Worm (Caenorhabditis elegans): ENCODE data around the gene srbc-43.

The srbc-43 gene

DNA sequence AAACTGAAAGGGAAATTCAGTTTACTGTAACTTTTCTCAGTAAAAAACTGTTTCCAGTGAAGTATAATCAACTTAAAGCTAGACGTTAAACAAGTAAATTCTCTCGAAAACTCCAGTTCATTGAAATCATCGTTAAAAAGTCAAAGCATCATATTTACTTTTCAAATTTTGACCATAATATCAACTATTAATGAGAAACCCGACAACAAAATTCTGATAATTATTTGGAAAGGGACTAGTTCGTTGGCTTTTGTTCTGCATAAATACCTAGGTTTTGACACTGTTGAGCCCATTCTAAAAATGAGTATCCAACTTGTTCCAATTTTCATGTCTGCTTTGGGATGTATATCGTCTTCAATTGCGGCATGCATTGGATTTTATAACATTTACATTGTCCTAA is 15.9 kb upstream of the srbc-43 start, which contains the start of gene ZC443.7:
Gene ZC443.7 (plus strand): TSS at position 301 of the 400 bp plus-strand sequence.
- TF ChIP-seq scrt-1 (GFP tag; IDR thresholded peaks at IDR 0.05), result no peak
- no peak for TF ChIP-seq flt-1 (GFP tag; IDR thresholded peaks at IDR 0.05)
- TF ChIP-seq tra-4 (tag; optimal IDR thresholded peaks at IDR 0.05), result no peak
- TF ChIP-seq F13C5.2 (tag; optimal IDR thresholded peaks at IDR 0.05), result no peak
- TF ChIP-seq hnd-1 (tag; optimal IDR thresholded peaks at IDR 0.05), result no peak
- no peak for TF ChIP-seq hmg-4 (GFP tag; optimal IDR thresholded peaks at IDR 0.05)

DNA sequence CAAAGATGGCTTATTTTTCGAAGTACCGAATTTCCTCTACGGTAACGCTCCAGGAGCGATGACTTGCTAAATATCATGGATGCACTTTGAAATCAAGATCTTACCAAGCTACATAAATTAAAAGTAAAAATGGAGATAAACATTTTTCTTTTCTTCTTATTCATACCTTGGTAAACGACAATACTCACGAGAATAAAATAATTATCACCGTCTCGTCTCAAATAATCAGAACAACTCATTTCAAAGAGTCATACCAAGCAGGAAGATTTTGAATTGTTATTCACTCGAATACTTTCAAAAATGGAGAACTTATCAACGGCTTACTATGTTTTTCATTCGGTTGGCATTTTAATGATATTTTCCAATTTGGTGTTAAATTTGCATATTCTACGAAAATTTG is 13.0 kb upstream of the srbc-43 start, which contains the start of gene srbc-45:
Gene srbc-45 (plus strand): TSS at position 301 of the 400 bp plus-strand sequence.
- TF ChIP-seq hmg-4 (GFP tag; optimal IDR thresholded peaks at IDR 0.05), result no peak
- no peak for TF ChIP-seq hmbx-1 (tag; optimal IDR thresholded peaks at IDR 0.05)
- no peak for TF ChIP-seq tbx-37 (GFP tag; conservative IDR thresholded peaks at IDR 0.05)
- no peak for TF ChIP-seq scrt-1 (GFP tag; IDR thresholded peaks at IDR 0.05)
- TF ChIP-seq ceh-36 (tag; optimal IDR thresholded peaks at IDR 0.05), result no peak
- TF ChIP-seq pes-1 (GFP tag; IDR thresholded peaks at IDR 0.05), result no peak
- no peak for TF ChIP-seq F13C5.2 (tag; optimal IDR thresholded peaks at IDR 0.05)
- TF ChIP-seq ama-1 (optimal IDR thresholded peaks at IDR 0.05), result no peak
- TF ChIP-seq tra-4 (tag; optimal IDR thresholded peaks at IDR 0.05), result no peak
- TF ChIP-seq flt-1 (GFP tag; IDR thresholded peaks at IDR 0.05), result no peak
- no peak for TF ChIP-seq hnd-1 (tag; optimal IDR thresholded peaks at IDR 0.05)
- TF ChIP-seq B0310.2 (tag; optimal IDR thresholded peaks at IDR 0.05), result no peak

DNA sequence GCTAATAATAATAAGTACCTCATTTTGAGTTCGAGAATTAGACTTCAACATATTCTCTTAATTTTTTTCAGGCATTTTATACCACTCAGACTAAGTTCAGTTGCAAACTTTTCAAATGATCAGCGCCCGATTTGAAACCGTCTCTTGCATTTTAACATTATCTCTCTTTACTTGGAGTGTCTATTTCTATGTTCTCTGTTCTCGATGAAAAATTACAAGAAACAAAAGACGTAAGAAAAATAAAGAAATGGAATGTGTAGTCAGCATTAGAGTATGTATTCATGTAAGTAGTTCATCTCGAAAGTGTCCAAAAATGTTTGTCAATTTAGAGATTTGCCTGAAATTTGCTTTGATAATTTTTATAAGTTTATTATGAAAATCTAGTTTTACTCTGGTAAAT is 9.9 kb upstream of the srbc-43 start, which contains the start of gene ugt-3:
Gene ugt-3 (minus strand): TSS at position 101 of the 400 bp plus-strand sequence.
- TF ChIP-seq aly-1 (tag; optimal IDR thresholded peaks at IDR 0.05) (no peak), ets-7 (tag; optimal IDR thresholded peaks at IDR 0.05) (no peak), hmg-4 (GFP tag; optimal IDR thresholded peaks at IDR 0.05) (no peak), ama-1 (optimal IDR thresholded peaks at IDR 0.05) (no peak), tra-4 (tag; optimal IDR thresholded peaks at IDR 0.05) (no peak), tbx-11 (GFP tag; IDR thresholded peaks at IDR 0.05) (no peak), pes-1 (GFP tag; IDR thresholded peaks at IDR 0.05) (no peak), sea-1 (GFP tag; conservative IDR thresholded peaks at IDR 0.05) (no peak), hnd-1 (tag; optimal IDR thresholded peaks at IDR 0.05) (no peak), F13C5.2 (tag; optimal IDR thresholded peaks at IDR 0.05) (no peak), ceh-36 (tag; optimal IDR thresholded peaks at IDR 0.05) (no peak), tbx-37 (GFP tag; conservative IDR thresholded peaks at IDR 0.05) (no peak)

DNA sequence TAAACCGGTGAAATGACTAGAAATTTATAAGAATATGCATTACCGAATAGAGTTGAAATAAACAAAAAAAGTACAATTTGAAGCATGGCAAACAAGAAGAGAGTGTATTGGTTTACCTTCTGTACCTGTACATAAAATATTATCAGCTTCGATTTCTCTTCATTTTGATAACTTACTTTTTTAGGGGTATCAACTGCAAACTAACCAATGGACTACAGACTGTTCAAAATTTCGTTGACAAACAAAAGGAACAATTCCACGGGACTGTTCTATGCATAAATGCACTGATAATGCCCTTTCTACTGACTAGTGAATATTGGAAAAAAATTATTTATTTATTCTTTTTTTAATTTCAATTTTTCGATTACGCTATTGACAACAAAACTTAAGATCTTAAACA is 7.7 kb upstream of the srbc-43 start, which contains the start of gene ugt-6:
Gene ugt-6 (minus strand): TSS at position 233 of the 400 bp plus-strand sequence.
- TF ChIP-seq tbx-37 (GFP tag; conservative IDR thresholded peaks at IDR 0.05), result no peak
- no peak for TF ChIP-seq F13C5.2 (tag; optimal IDR thresholded peaks at IDR 0.05)
- no peak for TF ChIP-seq tbx-11 (GFP tag; IDR thresholded peaks at IDR 0.05)
- no peak for TF ChIP-seq flt-1 (GFP tag; IDR thresholded peaks at IDR 0.05)
- no peak for TF ChIP-seq hnd-1 (tag; optimal IDR thresholded peaks at IDR 0.05)
- TF ChIP-seq hmg-4 (GFP tag; optimal IDR thresholded peaks at IDR 0.05), result no peak
- TF ChIP-seq tra-4 (tag; optimal IDR thresholded peaks at IDR 0.05), result no peak
- TF ChIP-seq hmbx-1 (tag; optimal IDR thresholded peaks at IDR 0.05), result no peak
- TF ChIP-seq ceh-13 (GFP tag; optimal IDR thresholded peaks at IDR 0.05), result no peak
- TF ChIP-seq ama-1 (optimal IDR thresholded peaks at IDR 0.05), result no peak
- TF ChIP-seq scrt-1 (GFP tag; IDR thresholded peaks at IDR 0.05), result no peak
- TF ChIP-seq B0310.2 (tag; optimal IDR thresholded peaks at IDR 0.05), result no peak
- no peak for TF ChIP-seq ets-7 (tag; optimal IDR thresholded peaks at IDR 0.05)
- TF ChIP-seq sea-1 (GFP tag; conservative IDR thresholded peaks at IDR 0.05), result no peak

DNA sequence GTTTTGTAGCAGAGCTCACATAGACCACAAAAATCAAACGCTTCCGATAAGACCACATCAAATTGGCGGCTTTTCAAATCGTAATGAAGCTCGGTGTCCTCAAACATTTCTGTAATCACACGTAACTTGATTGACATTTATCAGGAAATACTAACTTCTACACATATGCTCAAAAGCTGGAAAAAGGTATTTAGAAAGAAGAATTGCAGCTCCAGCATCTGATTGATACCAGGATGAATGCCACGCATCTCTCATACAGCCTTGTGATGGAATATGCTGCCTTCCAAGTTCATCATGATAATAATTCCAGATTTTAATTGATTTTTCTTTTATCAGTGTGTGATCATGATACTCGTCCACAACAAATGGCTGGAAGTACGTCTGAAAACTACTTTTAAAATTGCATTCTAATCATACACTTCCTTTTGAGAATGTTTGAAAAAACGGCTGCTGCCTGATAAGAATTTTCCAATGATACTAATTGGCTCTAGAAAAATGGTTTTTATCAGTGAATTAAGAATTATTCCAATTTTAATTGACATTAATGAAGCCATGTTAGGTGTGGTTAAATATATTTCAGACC is 6.7 kb upstream of the srbc-43 start:
- TF ChIP-seq hnd-1 (tag; optimal IDR thresholded peaks at IDR 0.05) (no peak), ets-7 (tag; optimal IDR thresholded peaks at IDR 0.05) (no peak)

DNA sequence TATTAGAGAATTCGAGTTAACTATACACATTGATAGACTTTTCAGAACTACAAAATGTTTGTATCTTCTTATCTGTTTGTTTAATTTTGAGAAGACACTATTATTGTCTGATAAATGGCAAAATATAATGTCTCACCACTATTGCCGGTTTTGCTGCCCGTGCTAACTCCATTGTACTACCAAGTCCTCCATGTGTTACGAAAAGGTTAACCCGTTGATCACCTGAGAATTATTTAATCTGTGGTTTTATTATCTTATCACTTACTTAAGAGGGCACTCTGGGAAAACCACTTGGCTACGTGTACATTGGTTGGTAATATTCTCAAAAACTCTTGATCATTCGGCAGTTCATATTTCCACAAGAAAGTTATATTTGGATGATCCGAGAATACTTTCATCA is 5.6 kb upstream of the srbc-43 start:
- TF ChIP-seq ets-7 (tag; optimal IDR thresholded peaks at IDR 0.05), result no peak
- no peak for TF ChIP-seq ceh-13 (GFP tag; optimal IDR thresholded peaks at IDR 0.05)
- TF ChIP-seq hmg-4 (GFP tag; optimal IDR thresholded peaks at IDR 0.05), result no peak
- TF ChIP-seq B0310.2 (tag; optimal IDR thresholded peaks at IDR 0.05), result no peak
- no peak for TF ChIP-seq flt-1 (GFP tag; IDR thresholded peaks at IDR 0.05)
- no peak for TF ChIP-seq pes-1 (GFP tag; IDR thresholded peaks at IDR 0.05)
- no peak for TF ChIP-seq tra-4 (tag; optimal IDR thresholded peaks at IDR 0.05)
- TF ChIP-seq ceh-36 (tag; optimal IDR thresholded peaks at IDR 0.05), result no peak
- TF ChIP-seq aly-1 (tag; optimal IDR thresholded peaks at IDR 0.05), result no peak
- no peak for TF ChIP-seq F13C5.2 (tag; optimal IDR thresholded peaks at IDR 0.05)
- TF ChIP-seq tbx-37 (GFP tag; conservative IDR thresholded peaks at IDR 0.05), result no peak
- no peak for TF ChIP-seq scrt-1 (GFP tag; IDR thresholded peaks at IDR 0.05)
- no peak for TF ChIP-seq sea-1 (GFP tag; conservative IDR thresholded peaks at IDR 0.05)
- no peak for TF ChIP-seq ama-1 (optimal IDR thresholded peaks at IDR 0.05)
- no peak for TF ChIP-seq tbx-11 (GFP tag; IDR thresholded peaks at IDR 0.05)
- no peak for TF ChIP-seq hnd-1 (tag; optimal IDR thresholded peaks at IDR 0.05)
- no peak for TF ChIP-seq hmbx-1 (tag; optimal IDR thresholded peaks at IDR 0.05)

DNA sequence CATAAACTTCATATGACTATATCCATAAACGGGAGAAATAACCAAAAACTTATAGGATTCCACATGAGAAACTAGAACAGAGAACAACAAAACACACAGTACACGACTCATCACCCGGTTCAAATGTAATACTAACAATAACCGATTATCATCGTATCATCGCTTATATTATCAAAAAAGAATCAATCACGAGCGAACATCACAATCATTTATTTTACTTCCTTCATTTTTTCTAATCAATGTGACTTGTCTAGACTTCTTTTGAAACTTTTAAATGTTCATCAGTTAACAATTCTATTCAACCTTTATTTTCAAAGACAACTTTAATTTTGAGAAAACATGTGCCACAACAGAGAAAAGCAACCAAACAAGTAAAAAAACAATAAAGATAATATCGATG is 4.9 kb upstream of the srbc-43 start, which contains the start of gene ugt-4:
Gene ugt-4 (minus strand): TSS at position 141 of the 400 bp plus-strand sequence.
- TF ChIP-seq hmg-4 (GFP tag; optimal IDR thresholded peaks at IDR 0.05) (no peak), ceh-36 (tag; optimal IDR thresholded peaks at IDR 0.05) (no peak), hnd-1 (tag; optimal IDR thresholded peaks at IDR 0.05) (no peak), aly-1 (tag; optimal IDR thresholded peaks at IDR 0.05) (no peak)

DNA sequence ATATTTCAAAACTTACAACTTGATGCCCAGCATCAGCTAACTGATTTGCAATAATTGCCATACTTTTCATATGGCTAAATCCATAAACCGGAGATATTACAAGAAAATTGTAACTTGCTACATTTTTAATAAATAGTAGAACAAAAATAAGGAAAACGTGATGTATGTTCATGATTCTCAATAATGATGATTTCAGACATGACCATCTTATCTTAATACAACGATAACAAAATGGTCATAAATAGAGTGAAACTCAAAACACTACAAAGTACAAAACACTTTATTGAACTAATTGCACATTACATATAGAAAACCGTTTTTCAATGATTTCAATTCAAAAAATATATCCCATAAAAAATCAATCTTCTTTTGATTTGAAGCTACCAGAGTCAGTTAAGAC is 2.4 kb upstream of the srbc-43 start, which contains the start of gene ugt-5:
Gene ugt-5 (minus strand): TSS at position 214 of the 400 bp plus-strand sequence.
- no peak for TF ChIP-seq tbx-37 (GFP tag; conservative IDR thresholded peaks at IDR 0.05)
- TF ChIP-seq flt-1 (GFP tag; IDR thresholded peaks at IDR 0.05), result no peak
- TF ChIP-seq ceh-36 (tag; optimal IDR thresholded peaks at IDR 0.05), result no peak
- no peak for TF ChIP-seq scrt-1 (GFP tag; IDR thresholded peaks at IDR 0.05)
- TF ChIP-seq tra-4 (tag; optimal IDR thresholded peaks at IDR 0.05), result no peak
- no peak for TF ChIP-seq F13C5.2 (tag; optimal IDR thresholded peaks at IDR 0.05)
- no peak for TF ChIP-seq hmg-4 (GFP tag; optimal IDR thresholded peaks at IDR 0.05)
- no peak for TF ChIP-seq ets-7 (tag; optimal IDR thresholded peaks at IDR 0.05)
- TF ChIP-seq ama-1 (optimal IDR thresholded peaks at IDR 0.05), result no peak
- TF ChIP-seq ceh-13 (GFP tag; optimal IDR thresholded peaks at IDR 0.05), result no peak
- TF ChIP-seq tbx-11 (GFP tag; IDR thresholded peaks at IDR 0.05), result no peak
- no peak for TF ChIP-seq pes-1 (GFP tag; IDR thresholded peaks at IDR 0.05)
- TF ChIP-seq hnd-1 (tag; optimal IDR thresholded peaks at IDR 0.05), result no peak
- no peak for TF ChIP-seq aly-1 (tag; optimal IDR thresholded peaks at IDR 0.05)
- no peak for TF ChIP-seq hmbx-1 (tag; optimal IDR thresholded peaks at IDR 0.05)
- no peak for TF ChIP-seq sea-1 (GFP tag; conservative IDR thresholded peaks at IDR 0.05)
- no peak for TF ChIP-seq B0310.2 (tag; optimal IDR thresholded peaks at IDR 0.05)
